Fruit fly (Drosophila melanogaster): Measurements from ENCODE around the gene Rab9Fa.
"Not testable (repeated sequence)": the region's sequence is repeated elsewhere in the genome, so short reads cannot be mapped to it uniquely, and the experiment has no call there.

The Rab9Fa gene

dm6 chrX:10950930-10951329, at the start of gene Rab9Fa:
TSS of gene Rab9Fa (minus strand) at chrX:10951030.
- TF ChIP-seq CG5204, ovo, tj (GFP tag; optimal IDR thresholded peaks at IDR 0.05): not testable (repeated sequence)

dm6 chrX:10966978-10967731, 16.3 kb upstream of the Rab9Fa start, which contains the start of gene C901:
TSS of gene C901 (minus strand) at chrX:10967134.
- TF ChIP-seq bab1 (GFP tag; optimal IDR thresholded peaks at IDR 0.05): no peak
- TF ChIP-seq CG5204 (GFP tag; optimal IDR thresholded peaks at IDR 0.05): no peak
- no peak for TF ChIP-seq Crg-1 (GFP tag; optimal IDR thresholded peaks at IDR 0.05)
- no peak for TF ChIP-seq CG7101 (tag; optimal IDR thresholded peaks at IDR 0.05)
- no peak for TF ChIP-seq CG7045 (GFP tag; optimal IDR thresholded peaks at IDR 0.05)

- no peak for TF ChIP-seq cic (GFP tag; optimal IDR thresholded peaks at IDR 0.05)
- TF ChIP-seq Clk (GFP tag; optimal IDR thresholded peaks at IDR 0.05): no peak
- no peak for TF ChIP-seq CG7045 (GFP tag; optimal IDR thresholded peaks at IDR 0.05)
- no peak for TF ChIP-seq CG1620 (GFP tag; optimal IDR thresholded peaks at IDR 0.05)
- no peak for TF ChIP-seq ovo (GFP tag; optimal IDR thresholded peaks at IDR 0.05)
- TF ChIP-seq CG14711 (tag; optimal IDR thresholded peaks at IDR 0.05): no peak
- TF ChIP-seq Mnt (GFP tag; optimal IDR thresholded peaks at IDR 0.05): no peak
These were observed 9.1 kb upstream of the Rab9Fa start for dm6 chrX:10959912-10960311.

dm6 chrX:10953240-10953639, 2.4 kb upstream of the Rab9Fa start:
- no peak for TF ChIP-seq CG12768 (GFP tag; optimal IDR thresholded peaks at IDR 0.05)
- TF ChIP-seq CG5204 (GFP tag; optimal IDR thresholded peaks at IDR 0.05): no peak
- TF ChIP-seq CG1620 (GFP tag; optimal IDR thresholded peaks at IDR 0.05): no peak
- TF ChIP-seq CG7045 (GFP tag; optimal IDR thresholded peaks at IDR 0.05): no peak
- TF ChIP-seq Crg-1 (GFP tag; optimal IDR thresholded peaks at IDR 0.05): no peak
- TF ChIP-seq CG14711 (tag; optimal IDR thresholded peaks at IDR 0.05): no peak

dm6 chrX:10952386-10952785, 1.6 kb upstream of the Rab9Fa start, which contains the start of gene Rab9Fb:
TSS of gene Rab9Fb (minus strand) at chrX:10952486.
- TF ChIP-seq kay (GFP tag; ENCODE audit: borderline replicate concordance) (no peak), Clk (GFP tag; optimal IDR thresholded peaks at IDR 0.05) (no peak), CG11617 (GFP tag; optimal IDR thresholded peaks at IDR 0.05) (no peak), CG7045 (GFP tag; optimal IDR thresholded peaks at IDR 0.05) (no peak), cic (GFP tag; optimal IDR thresholded peaks at IDR 0.05) (no peak), bab1 (GFP tag; optimal IDR thresholded peaks at IDR 0.05) (no peak), CG14711 (tag; optimal IDR thresholded peaks at IDR 0.05) (no peak), pad (GFP tag; optimal IDR thresholded peaks at IDR 0.05) (no peak), Mnt (GFP tag; optimal IDR thresholded peaks at IDR 0.05) (no peak), toe (GFP tag; optimal IDR thresholded peaks at IDR 0.05) (no peak)

- no peak for TF ChIP-seq Mnt (GFP tag; optimal IDR thresholded peaks at IDR 0.05)
- no peak for TF ChIP-seq toe (GFP tag; optimal IDR thresholded peaks at IDR 0.05)
- no peak for TF ChIP-seq Clk (GFP tag; optimal IDR thresholded peaks at IDR 0.05)
- TF ChIP-seq CG7101 (tag; optimal IDR thresholded peaks at IDR 0.05): no peak
- TF ChIP-seq CG5204 (GFP tag; optimal IDR thresholded peaks at IDR 0.05): no peak
- no peak for TF ChIP-seq Hr96 (GFP tag; optimal IDR thresholded peaks at IDR 0.05)
- TF ChIP-seq tj (GFP tag; optimal IDR thresholded peaks at IDR 0.05): no peak
- no peak for TF ChIP-seq kay (GFP tag; ENCODE audit: borderline replicate concordance)
- no peak for TF ChIP-seq Crg-1 (GFP tag; optimal IDR thresholded peaks at IDR 0.05)
- TF ChIP-seq CG7045 (GFP tag; optimal IDR thresholded peaks at IDR 0.05): no peak
- TF ChIP-seq cic (GFP tag; optimal IDR thresholded peaks at IDR 0.05): no peak
- no peak for TF ChIP-seq pad (GFP tag; optimal IDR thresholded peaks at IDR 0.05)
- no peak for TF ChIP-seq CG11617 (GFP tag; optimal IDR thresholded peaks at IDR 0.05)
- no peak for TF ChIP-seq CG1620 (GFP tag; optimal IDR thresholded peaks at IDR 0.05)
These were observed 14.2 kb downstream of the Rab9Fa start for dm6 chrX:10936599-10936998.

dm6 chrX:10935587-10935986, 15.2 kb downstream of the Rab9Fa start:
- no peak for TF ChIP-seq Crg-1 (GFP tag; optimal IDR thresholded peaks at IDR 0.05)
- TF ChIP-seq Hr96 (GFP tag; optimal IDR thresholded peaks at IDR 0.05): no peak
- TF ChIP-seq ovo (GFP tag; optimal IDR thresholded peaks at IDR 0.05): no peak
- TF ChIP-seq CG1620 (GFP tag; optimal IDR thresholded peaks at IDR 0.05): no peak
- no peak for TF ChIP-seq cic (GFP tag; optimal IDR thresholded peaks at IDR 0.05)
- no peak for TF ChIP-seq kay (GFP tag; ENCODE audit: borderline replicate concordance)
- no peak for TF ChIP-seq CG5204 (GFP tag; optimal IDR thresholded peaks at IDR 0.05)
- TF ChIP-seq bab1 (GFP tag; optimal IDR thresholded peaks at IDR 0.05): no peak
- TF ChIP-seq CG33017 (tag; optimal IDR thresholded peaks at IDR 0.05): no peak
- TF ChIP-seq CG7101 (tag; optimal IDR thresholded peaks at IDR 0.05): no peak
- no peak for TF ChIP-seq pad (GFP tag; optimal IDR thresholded peaks at IDR 0.05)
- TF ChIP-seq CG14711 (tag; optimal IDR thresholded peaks at IDR 0.05): no peak
- TF ChIP-seq CG11617 (GFP tag; optimal IDR thresholded peaks at IDR 0.05): no peak
- TF ChIP-seq Clk (GFP tag; optimal IDR thresholded peaks at IDR 0.05): no peak
- TF ChIP-seq CG12768 (GFP tag; optimal IDR thresholded peaks at IDR 0.05): no peak
- TF ChIP-seq tj (GFP tag; optimal IDR thresholded peaks at IDR 0.05): no peak

All from whole organism, adult.